Fruit fly (Drosophila melanogaster): Measurements from ENCODE around the gene CG31810.

The CG31810 gene

dm6 chr2L:16889608-16890007 is 37.4 kb upstream of the CG31810 start, which contains the start of gene CG42556:
TSS of gene CG42556 (plus strand) at chr2L:16889908.
- TF ChIP-seq slp2 (GFP tag; optimal IDR thresholded peaks at IDR 0.05) (no peak), oc (tag; optimal IDR thresholded peaks at IDR 0.05) (no peak), CG7786 (GFP tag; optimal IDR thresholded peaks at IDR 0.05) (no peak), CG1832 (GFP tag; optimal IDR thresholded peaks at IDR 0.05) (no peak), knrl (GFP tag; IDR thresholded peaks at IDR 0.05; ENCODE audit: partially characterized antibody) (no peak), CG10147 (GFP tag; optimal IDR thresholded peaks at IDR 0.05) (no peak), CG2199 (GFP tag; IDR thresholded peaks at IDR 0.05) (no peak), sr (GFP tag; IDR thresholded peaks at IDR 0.05) (no peak), HHEX (GFP tag; optimal IDR thresholded peaks at IDR 0.05) (no peak), trem (tag; optimal IDR thresholded peaks at IDR 0.05) (no peak), Hr39 (optimal IDR thresholded peaks at IDR 0.05) (no peak), CG12219 (GFP tag; optimal IDR thresholded peaks at IDR 0.05) (no peak), jigr1 (GFP tag; IDR thresholded peaks at IDR 0.05) (no peak), p53 (GFP tag; optimal IDR thresholded peaks at IDR 0.05) (no peak), CG7839 (tag; optimal IDR thresholded peaks at IDR 0.05) (no peak)

dm6 chr2L:16888574-16889376 is 36.6 kb upstream of the CG31810 start:
- TF ChIP-seq CG10959 (GFP tag; IDR thresholded peaks at IDR 0.05) (no peak), CG34376 (GFP tag; optimal IDR thresholded peaks at IDR 0.05) (peak; percentile 50), CG11398 (GFP tag; optimal IDR thresholded peaks at IDR 0.05) (no peak), CkIIα-i1 (GFP tag; IDR thresholded peaks at IDR 0.05) (no peak), bowl (GFP tag; IDR thresholded peaks at IDR 0.05) (0 out of 2 replicates have a peak, but pooled peaks have one; percentile 30), MESR4 (GFP tag; optimal IDR thresholded peaks at IDR 0.05) (peak; percentile 86), prd (optimal IDR thresholded peaks at IDR 0.05) (no peak), prd (GFP tag; IDR thresholded peaks at IDR 0.05) (0 out of 3 replicates have a peak, but pooled peaks have one; percentile 18), CG14014 (GFP tag; IDR thresholded peaks at IDR 0.05) (0 out of 2 replicates have a peak, but pooled peaks have one; percentile 8), onecut (GFP tag; IDR thresholded peaks at IDR 0.05) (peak; percentile 95), CG5180 (GFP tag; optimal IDR thresholded peaks at IDR 0.05) (no peak), exex (tag; optimal IDR thresholded peaks at IDR 0.05) (peak; percentile 45), CG4360 (GFP tag; IDR thresholded peaks at IDR 0.05) (peak; percentile 17; the same call in 1 of the 2 replicates), Hr78 (GFP tag; optimal IDR thresholded peaks at IDR 0.05) (peak in 1 of 2 experiments; percentile 90), inv (GFP tag; IDR thresholded peaks at IDR 0.05; ENCODE audit: partially characterized antibody) (no peak), GATAe (GFP tag; conservative IDR thresholded peaks at IDR 0.05) (peak; percentile 35; the same call in 1 of the 2 replicates), crol (GFP tag; IDR thresholded peaks at IDR 0.05) (peak; percentile 92), CG34422 (GFP tag; IDR thresholded peaks at IDR 0.05) (peak; percentile 48; the same call in 2 of the 3 replicates), crp (GFP tag; optimal IDR thresholded peaks at IDR 0.05) (peak in 1 of 2 experiments; percentile 59), cg (GFP tag; optimal IDR thresholded peaks at IDR 0.05) (peak; percentile 90), YL-1 (GFP tag; optimal IDR thresholded peaks at IDR 0.05) (peak; percentile 16), Ets65A (GFP tag) (no peak), chinmo (GFP tag; IDR thresholded peaks at IDR 0.05; ENCODE audit: partially characterized antibody) (peak; percentile 64; the same call in 1 of the 4 replicates), CG4854 (GFP tag; optimal IDR thresholded peaks at IDR 0.05) (no peak), CG6175 (GFP tag; IDR thresholded peaks at IDR 0.05) (no peak)
